Worm (Caenorhabditis elegans) whole organism, L2 larva: ENCODE measurements around the gene T21C12.8.
A peak's percentile ranks its signal among the peaks of the same experiment; 100 is the strongest.

Experiments
- C34F6.9 ChIP-seq: fragments of 150-350 bp; optimal IDR thresholded peaks from 2 replicates; lab custom pipeline; 2014; ENCODE audit warnings: missing biosample characterization, missing genetic modification characterization
- Y55F3AM.14 ChIP-seq: fragments of 200-800 bp; sonication (Bioruptor generic); optimal IDR thresholded peaks from 2 replicates; lab custom pipeline; 2018; ENCODE audit warnings: mild to moderate bottlenecking, missing genetic modification characterization, missing compliant biosample characterization
- ZK546.5 ChIP-seq: sonication (generic microtip); optimal IDR thresholded peaks from 2 replicates; lab custom pipeline; 2017; ENCODE audit warnings: missing biosample characterization, missing genetic modification characterization
- alr-1 ChIP-seq: fragments of 150-350 bp; optimal IDR thresholded peaks from 2 replicates; lab custom pipeline; 2014; ENCODE audit warnings: missing biosample characterization, missing genetic modification characterization
- blmp-1 ChIP-seq: sonication (generic microtip); optimal IDR thresholded peaks from 2 replicates; lab custom pipeline; 2017; ENCODE audit warnings: missing genetic modification characterization, mild to moderate bottlenecking, missing compliant biosample characterization, antibody characterized with exemption, moderate library complexity; ENCODE audit not compliant: insufficient read depth
- ceh-82 ChIP-seq: fragments of 150-350 bp; optimal IDR thresholded peaks from 2 replicates; lab custom pipeline; 2014; ENCODE audit warnings: missing biosample characterization, missing genetic modification characterization
- dmd-4 ChIP-seq: sonication (generic microtip); optimal IDR thresholded peaks from 2 replicates; lab custom pipeline; 2017; ENCODE audit warnings: missing biosample characterization, missing genetic modification characterization
- egl-27 ChIP-seq: sonication (generic microtip); optimal IDR thresholded peaks from 3 replicates; lab custom pipeline; 2017; ENCODE audit warnings: missing biosample characterization, missing genetic modification reagents, missing genetic modification characterization
- elt-3 ChIP-seq: sonication (generic microtip); optimal IDR thresholded peaks from 2 replicates; lab custom pipeline; 2017; ENCODE audit warnings: missing biosample characterization, missing genetic modification characterization
- fos-1 ChIP-seq: fragments of 150-350 bp; optimal IDR thresholded peaks from 2 replicates; lab custom pipeline; 2014; ENCODE audit warnings: missing biosample characterization, missing genetic modification characterization
- gmeb-1 ChIP-seq: fragments of 150-350 bp; optimal IDR thresholded peaks from 2 replicates; lab custom pipeline; 2014; ENCODE audit warnings: missing biosample characterization, missing genetic modification characterization
- lin-11 ChIP-seq: fragments of 150-350 bp; sonication (generic microtip); optimal IDR thresholded peaks from 2 replicates; lab custom pipeline; 2014; ENCODE audit warnings: missing biosample characterization, missing genetic modification characterization, inconsistent platforms, mixed read lengths
- lin-13 ChIP-seq: fragments of 150-350 bp; optimal IDR thresholded peaks from 2 replicates; lab custom pipeline; 2014; ENCODE audit warnings: missing biosample characterization, missing genetic modification reagents, missing genetic modification characterization
- lsy-2 ChIP-seq, 2 experiments: fragments of 150-350 bp in 1 of 2; sonication (generic microtip) in 1 of 2; optimal IDR thresholded peaks; 2 replicates each; lab custom pipeline; 2014 to 2017; ENCODE audit warnings: missing biosample characterization in 2 of 2, missing genetic modification characterization in 2 of 2
- mab-5 ChIP-seq: fragments of 150-350 bp; optimal IDR thresholded peaks from 2 replicates; lab custom pipeline; 2014; ENCODE audit warnings: missing biosample characterization, missing genetic modification characterization
- mdl-1 ChIP-seq, 2 experiments: fragments of 150-350 bp in 1 of 2; sonication (generic microtip) in 1 of 2; optimal IDR thresholded peaks; 2 replicates each; lab custom pipeline; 2017; ENCODE audit warnings: missing biosample characterization in 2 of 2, missing genetic modification characterization in 2 of 2
- nhr-10 ChIP-seq: sonication (generic microtip); optimal IDR thresholded peaks from 2 replicates; lab custom pipeline; 2017; ENCODE audit warnings: missing biosample characterization, missing genetic modification characterization
- nhr-11 ChIP-seq: fragments of 150-350 bp; optimal IDR thresholded peaks from 2 replicates; lab custom pipeline; 2014; ENCODE audit warnings: missing biosample characterization, missing genetic modification characterization
- nhr-129 ChIP-seq: fragments of 150-350 bp; optimal IDR thresholded peaks from 2 replicates; lab custom pipeline; 2014; ENCODE audit warnings: missing biosample characterization, missing genetic modification characterization
- nhr-237 ChIP-seq: fragments of 150-350 bp; optimal IDR thresholded peaks from 2 replicates; lab custom pipeline; 2014; ENCODE audit warnings: missing biosample characterization, missing genetic modification characterization
- nhr-25 ChIP-seq: fragments of 150-350 bp; sonication (generic microtip); optimal IDR thresholded peaks from 3 replicates; lab custom pipeline; 2014; ENCODE audit warnings: missing biosample characterization, missing genetic modification characterization
- nhr-77 ChIP-seq: fragments of 150-350 bp; optimal IDR thresholded peaks from 2 replicates; lab custom pipeline; 2014; ENCODE audit warnings: missing biosample characterization, missing genetic modification characterization
- peb-1 ChIP-seq: fragments of 150-350 bp; optimal IDR thresholded peaks from 2 replicates; lab custom pipeline; 2014; ENCODE audit warnings: missing biosample characterization, missing genetic modification characterization
- sem-4 ChIP-seq: fragments of 150-350 bp; optimal IDR thresholded peaks from 2 replicates; lab custom pipeline; 2014; ENCODE audit warnings: missing biosample characterization, missing genetic modification reagents, missing genetic modification characterization
- skn-1 ChIP-seq: sonication (generic microtip); optimal IDR thresholded peaks from 2 replicates; lab custom pipeline; 2017; ENCODE audit warnings: missing biosample characterization, missing genetic modification characterization
- sma-3 ChIP-seq: sonication (generic microtip); optimal IDR thresholded peaks from 2 replicates; lab custom pipeline; 2016; ENCODE audit warnings: missing genetic modification reagents, missing genetic modification characterization, missing compliant biosample characterization
- sma-9 ChIP-seq, 2 experiments: fragments of 150-350 bp in 1 of 2; sonication (generic microtip) in 1 of 2; optimal IDR thresholded peaks; 2 replicates each; lab custom pipeline; 2014 to 2016; ENCODE audit warnings: missing genetic modification characterization in 2 of 2, mild to moderate bottlenecking in 1 of 2, missing biosample characterization in 1 of 2, missing compliant biosample characterization in 1 of 2, missing genetic modification reagents in 1 of 2, moderate library complexity in 1 of 2
- snpc-4 ChIP-seq: fragments of 150-350 bp; optimal IDR thresholded peaks from 2 replicates; lab custom pipeline; 2014; ENCODE audit warnings: missing biosample characterization, missing genetic modification characterization
- unc-55 ChIP-seq: fragments of 150-350 bp; sonication (generic microtip); optimal IDR thresholded peaks from 3 replicates; lab custom pipeline; 2014; ENCODE audit warnings: missing biosample characterization, missing genetic modification reagents, missing genetic modification characterization
- unc-62 ChIP-seq: fragments of 150-350 bp; optimal IDR thresholded peaks from 2 replicates; lab custom pipeline; 2014; ENCODE audit warnings: missing biosample characterization, missing genetic modification reagents, missing genetic modification characterization
- ztf-1 ChIP-seq: fragments of 200-800 bp; sonication (Bioruptor generic); conservative IDR thresholded peaks from 2 replicates; pipeline ENCODE4 v1.3.6; 2022; ENCODE audit warnings: missing genetic modification characterization, missing compliant biosample characterization

The T21C12.8 gene

DNA sequence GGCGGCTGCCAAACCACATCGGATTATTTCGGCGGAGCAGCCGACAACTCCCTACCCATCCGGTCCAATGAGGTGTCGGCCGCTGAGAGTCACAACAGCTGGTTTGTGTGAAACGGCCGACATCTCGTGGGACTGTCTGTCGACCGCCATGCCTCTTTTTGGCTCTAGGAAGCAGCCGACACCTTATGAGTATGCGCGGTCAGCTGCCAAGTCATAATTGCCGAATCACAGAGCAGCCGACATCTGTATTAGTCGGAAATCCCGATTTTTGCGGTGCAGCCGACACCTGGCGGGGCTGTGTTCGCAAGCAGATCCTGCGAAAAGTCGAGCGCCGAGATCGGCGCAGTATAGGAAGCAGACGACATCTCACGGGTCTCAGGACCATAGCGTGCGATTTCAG lies 39.2 kb upstream of the T21C12.8 start:
- TF ChIP-seq egl-27 (no peak), nhr-25 (tag; lab: Kevin White, UChicago) (no peak)

- TF ChIP-seq egl-27 (no peak), blmp-1 (tag; lab: Kevin White, UChicago) (no peak), nhr-129 (no peak), peb-1 (tag; lab: Kevin White, UChicago) (no peak), nhr-11 (tag; lab: Kevin White, UChicago) (no peak), mab-5 (tag; lab: Kevin White, UChicago) (no peak), lsy-2 (tag; optimal IDR thresholded peaks at IDR 0.05; lab: Kevin White, UChicago) (no peak), alr-1 (tag; lab: Kevin White, UChicago) (no peak), nhr-10 (tag; lab: Kevin White, UChicago) (no peak), gmeb-1 (no peak), skn-1 (tag; lab: Kevin White, UChicago) (no peak), lin-13 (no peak), sma-3 (GFP tag; lab: Kevin White, UChicago) (no peak), ceh-82 (no peak), sma-9 (GFP tag; optimal IDR thresholded peaks at IDR 0.05; lab: Kevin White, UChicago) (no peak), sma-9 (tag; optimal IDR thresholded peaks at IDR 0.05; lab: Kevin White, UChicago) (no peak)
Measured at ce11 chrIII:10586243-10586642, 33.4 kb upstream of the T21C12.8 start, which contains the start of gene Y45F3A.5. TSS of gene Y45F3A.5 (minus strand) at chrIII:10586343.

ce11 chrIII:10583483-10583882 lies 30.7 kb upstream of the T21C12.8 start:
- no peak for TF ChIP-seq unc-62 (GFP tag; lab: Kevin White, UChicago)
- no peak for TF ChIP-seq nhr-77 (tag; lab: Kevin White, UChicago)
- TF ChIP-seq nhr-129: no peak
- no peak for TF ChIP-seq mab-5 (tag; lab: Kevin White, UChicago)
- TF ChIP-seq snpc-4: no peak
- no peak for TF ChIP-seq nhr-11 (tag; lab: Kevin White, UChicago)
- TF ChIP-seq sma-3 (GFP tag; lab: Kevin White, UChicago): no peak
- no peak for TF ChIP-seq lin-11
- no peak for TF ChIP-seq Y55F3AM.14 (GFP tag; lab: Kevin White, UChicago)
- TF ChIP-seq unc-55: no peak
- TF ChIP-seq C34F6.9 (tag; lab: Kevin White, UChicago): no peak
- TF ChIP-seq sem-4 (tag; lab: Kevin White, UChicago): no peak
- no peak for TF ChIP-seq lsy-2 (tag; optimal IDR thresholded peaks at IDR 0.05; lab: Kevin White, UChicago)

- TF ChIP-seq snpc-4 (peak; percentile 1), ZK546.5 (tag; lab: Kevin White, UChicago) (no peak)
Measured at ce11 chrIII:10580206-10580605, 27.4 kb upstream of the T21C12.8 start.

DNA sequence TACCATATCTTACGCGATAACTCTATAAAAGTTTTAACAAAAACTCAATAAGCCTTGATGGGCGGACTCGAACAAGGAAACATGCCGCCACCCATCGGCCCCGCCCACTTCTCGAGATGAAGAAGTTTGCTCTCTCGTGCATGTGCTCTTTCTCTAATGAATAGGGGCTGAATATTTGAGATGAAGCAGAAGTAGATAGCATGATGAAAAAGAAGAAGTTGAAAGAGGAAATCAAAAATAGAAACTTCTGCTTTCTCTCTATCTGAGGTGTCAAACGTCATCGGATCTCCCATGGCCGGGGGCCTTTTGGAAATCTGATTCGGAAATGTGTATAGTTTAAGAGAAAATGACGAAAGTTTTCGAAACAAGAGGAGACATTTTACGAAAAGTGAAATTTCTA lies 26.0 kb upstream of the T21C12.8 start:
- no peak for TF ChIP-seq sma-9 (GFP tag; optimal IDR thresholded peaks at IDR 0.05; lab: Kevin White, UChicago)
- no peak for TF ChIP-seq sma-9 (tag; optimal IDR thresholded peaks at IDR 0.05; lab: Kevin White, UChicago)
- TF ChIP-seq lsy-2 (tag; optimal IDR thresholded peaks at IDR 0.05; lab: Kevin White, UChicago): peak in 1 of 2 experiments; percentile 8

ce11 chrIII:10577782-10578181 lies 25.0 kb upstream of the T21C12.8 start:
- TF ChIP-seq ZK546.5 (tag; lab: Kevin White, UChicago) (no peak), lsy-2 (tag; optimal IDR thresholded peaks at IDR 0.05; lab: Kevin White, UChicago) (peak in 1 of 2 experiments; percentile 23), fos-1 (tag; lab: Kevin White, UChicago) (no peak), snpc-4 (no peak)
- TF ChIP-seq, all 48 proteins: peak for 1

DNA sequence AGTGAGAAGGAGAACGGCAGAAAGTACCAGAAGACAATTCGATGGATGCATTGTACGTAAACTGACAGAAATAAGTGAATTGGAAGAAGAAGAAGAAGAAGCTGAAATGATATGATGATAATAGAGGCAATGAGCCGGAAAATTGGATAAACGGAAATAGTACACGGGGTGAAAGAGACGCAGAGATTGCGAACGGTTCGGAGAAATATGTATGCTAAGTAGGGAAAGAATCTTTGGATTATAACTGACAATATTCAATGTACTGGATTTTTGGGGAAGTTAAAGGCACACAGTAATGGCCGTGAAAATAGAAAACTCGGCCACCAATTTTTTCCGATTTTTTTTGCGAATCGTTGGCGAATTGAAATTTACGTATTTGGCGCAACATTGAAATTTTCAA lies 22.5 kb upstream of the T21C12.8 start, which contains the start of gene Y45F3A.4:
Y45F3A.4 (minus strand) TSS at position 101 of the 400 bp plus-strand sequence.
- TF ChIP-seq nhr-237 (tag; lab: Kevin White, UChicago) (no peak), elt-3 (tag; lab: Kevin White, UChicago) (no peak), ztf-1 (GFP tag; lab: Robert Waterston, UW) (no peak), mdl-1 (tag; optimal IDR thresholded peaks at IDR 0.05; lab: Kevin White, UChicago) (no peak), nhr-11 (tag; lab: Kevin White, UChicago) (no peak), skn-1 (tag; lab: Kevin White, UChicago) (no peak), snpc-4 (no peak), nhr-77 (tag; lab: Kevin White, UChicago) (no peak), dmd-4 (tag; lab: Kevin White, UChicago) (no peak), unc-62 (GFP tag; lab: Kevin White, UChicago) (no peak)
